Fruit fly (Drosophila melanogaster): Measurements from ENCODE around the gene lectin-37Da.
A peak's percentile ranks its signal among the peaks of the same experiment; 100 is the strongest.

DNA sequence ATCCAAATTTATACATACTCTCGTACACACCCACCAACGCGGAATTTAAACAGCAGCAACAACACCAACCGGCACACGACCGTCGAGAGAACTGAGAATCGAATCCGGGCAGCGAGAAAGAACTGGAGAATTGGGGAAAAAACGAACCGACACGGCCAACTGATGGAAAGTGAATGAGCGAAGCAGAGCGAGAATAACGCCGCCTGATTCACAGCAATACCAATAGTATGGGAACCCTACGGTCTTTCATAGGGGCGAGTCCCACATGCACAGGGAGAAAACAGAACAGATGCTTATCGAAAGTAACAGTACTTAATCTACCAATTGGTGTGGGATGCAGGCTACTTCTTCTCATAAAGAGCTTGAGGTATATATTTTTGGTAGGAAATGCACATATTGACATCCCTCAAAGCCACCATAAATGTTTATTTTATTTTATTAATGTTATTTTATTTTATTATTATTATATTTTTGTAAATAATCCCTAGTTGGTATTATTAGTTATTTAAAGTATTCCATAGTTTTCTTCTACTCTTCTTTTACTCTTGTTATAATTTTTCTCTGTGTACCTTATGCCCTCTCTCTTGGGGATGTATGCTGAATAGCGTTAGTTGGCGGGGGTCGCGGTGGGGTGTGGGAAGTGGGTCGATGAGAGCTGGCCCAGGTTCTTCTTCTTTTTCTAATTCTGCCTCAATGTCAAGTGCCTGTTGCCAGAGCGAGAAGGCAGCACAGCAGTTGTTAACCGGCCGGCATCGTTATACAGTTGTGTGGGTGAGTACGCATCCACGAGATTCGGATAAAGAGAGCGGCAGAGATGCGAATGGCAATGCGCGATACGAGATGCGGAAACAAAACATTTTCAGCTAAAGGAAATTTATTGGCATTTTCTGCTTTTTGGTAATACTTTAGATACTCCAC lies 19.5 kb upstream of the lectin-37Da start, which contains the start of gene CG17544:
- peak; percentile 71 for TF ChIP-seq CG7045 (GFP tag; optimal IDR thresholded peaks at IDR 0.05)
- peak; percentile 41 for TF ChIP-seq Crg-1 (GFP tag; optimal IDR thresholded peaks at IDR 0.05)

Measured in whole organism, adult.